Worm (Caenorhabditis elegans) whole organism, late embryonic: ENCODE measurements around the gene ZK899.6.

Experiments used
- hlh-13 ChIP-seq: fragments of 200-800 bp; sonication (Bioruptor generic); optimal IDR thresholded peaks from 2 replicates; lab custom pipeline; 2018; ENCODE audit warnings: mild to moderate bottlenecking, missing genetic modification characterization, missing compliant biosample characterization
- pqm-1 ChIP-seq: sonication (generic microtip); optimal IDR thresholded peaks from 2 replicates; lab custom pipeline; 2016; ENCODE audit warnings: missing genetic modification characterization, missing compliant biosample characterization
- tbx-2 ChIP-seq: sonication (generic microtip); optimal IDR thresholded peaks from 2 replicates; lab custom pipeline; 2016; ENCODE audit warnings: missing genetic modification characterization, missing compliant biosample characterization

DNA sequence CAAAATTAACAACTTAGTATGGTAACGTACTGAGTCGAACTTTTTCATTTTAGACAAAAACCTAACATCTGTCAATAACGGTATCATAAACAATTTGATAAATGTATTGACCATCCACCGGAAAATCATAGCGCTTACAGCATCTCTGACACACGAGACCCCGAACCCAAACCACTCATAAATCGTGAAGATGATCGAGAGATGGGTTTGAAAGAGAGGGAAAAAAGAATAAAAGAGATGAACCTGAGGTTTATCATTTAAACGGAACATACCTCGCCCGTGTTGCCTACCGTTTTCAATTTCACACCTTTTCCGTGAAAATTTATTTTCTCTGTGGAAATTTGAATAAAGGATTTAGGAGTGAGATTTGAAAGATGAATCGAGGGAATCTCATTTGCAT is 26.4 kb downstream of the ZK899.6 start:
- TF ChIP-seq hlh-13 (GFP tag; lab: Kevin White, UChicago) (no peak), pqm-1 (no peak), tbx-2 (tag; lab: Kevin White, UChicago) (no peak)
